Worm (Caenorhabditis elegans): ENCODE measurements around the gene sre-18.

ce11 chrIV:12279340-12279739 is 49.8 kb upstream of the sre-18 start, which contains the start of gene ltah-1.1:
- TF ChIP-seq lir-1 (GFP tag; conservative IDR thresholded peaks at IDR 0.05), result no peak
- TF ChIP-seq ztf-28 (GFP tag; IDR thresholded peaks at IDR 0.05), result no peak
- TF ChIP-seq attf-5 (GFP tag; optimal IDR thresholded peaks at IDR 0.05), result no peak
- no peak for TF ChIP-seq pha-4 (tag; optimal IDR thresholded peaks at IDR 0.05)
- no peak for TF ChIP-seq somi-1 (GFP tag; optimal IDR thresholded peaks at IDR 0.05)
- no peak for TF ChIP-seq ama-1 (optimal IDR thresholded peaks at IDR 0.05)
- TF ChIP-seq ama-1 (GFP tag; optimal IDR thresholded peaks at IDR 0.05), result no peak
- no peak for TF ChIP-seq B0035.1 (tag; optimal IDR thresholded peaks at IDR 0.05)

Measured in whole organism, young adult.